Worm (Caenorhabditis elegans): ENCODE results near the gene C02B4.3.

ce11 chrX:12690346-12690745, 30.7 kb upstream of the C02B4.3 start:
- TF ChIP-seq ceh-82 (tag; optimal IDR thresholded peaks at IDR 0.05) (peak in 2 of 3 experiments; percentile 6 to 16), mdl-1 (tag; optimal IDR thresholded peaks at IDR 0.05) (no peak), lin-15B (tag; optimal IDR thresholded peaks at IDR 0.05) (no peak), nhr-11 (tag; optimal IDR thresholded peaks at IDR 0.05) (no peak), egl-13 (tag; optimal IDR thresholded peaks at IDR 0.05) (peak; percentile 36), C04F5.9 (tag; optimal IDR thresholded peaks at IDR 0.05) (no peak), fkh-10 (GFP tag; optimal IDR thresholded peaks at IDR 0.05) (no peak), sox-4 (tag; optimal IDR thresholded peaks at IDR 0.05) (no peak), aha-1 (tag; optimal IDR thresholded peaks at IDR 0.05) (no peak), pqm-1 (tag; optimal IDR thresholded peaks at IDR 0.05) (no peak), fos-1 (tag; optimal IDR thresholded peaks at IDR 0.05) (no peak), snpc-4 (tag; optimal IDR thresholded peaks at IDR 0.05) (no peak), elt-2 (tag; optimal IDR thresholded peaks at IDR 0.05) (no peak)
